Fruit fly (Drosophila melanogaster): ENCODE measurements around the gene Nmdmc.
A peak's percentile ranks its signal among the peaks of the same experiment; 100 is the strongest.

Nmdmc gene

DNA sequence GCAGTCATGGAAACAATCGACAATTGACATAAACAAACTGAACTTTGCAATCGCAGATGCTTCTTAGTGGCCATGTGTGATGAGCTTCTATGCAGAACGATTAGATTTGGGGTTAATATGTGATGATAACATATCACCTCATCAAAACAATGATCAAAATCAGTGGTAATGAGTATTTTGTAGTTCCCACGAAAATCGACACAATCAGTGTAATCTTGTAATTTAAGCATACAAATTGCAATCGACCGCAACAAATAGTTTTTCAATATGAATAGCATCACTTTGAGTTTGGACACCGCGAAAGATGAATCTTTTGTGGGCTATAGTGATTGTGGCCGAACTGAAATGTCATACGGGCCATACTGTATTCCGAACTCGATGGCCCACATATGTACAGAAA lies 53.0 kb downstream of the Nmdmc start, which contains the start of gene CG11977:
TSS of gene CG11977 (plus strand) at position 301 of the 400 bp plus-strand sequence.
- TF ChIP-seq rgr (GFP tag; optimal IDR thresholded peaks at IDR 0.05) (no peak), Hr78 (GFP tag; optimal IDR thresholded peaks at IDR 0.05) (no peak), CG32264 (GFP tag; optimal IDR thresholded peaks at IDR 0.05) (no peak), Vsx2 (GFP tag; optimal IDR thresholded peaks at IDR 0.05; ENCODE audit: partially characterized antibody) (no peak), h (GFP tag; optimal IDR thresholded peaks at IDR 0.05) (no peak), sv (GFP tag; optimal IDR thresholded peaks at IDR 0.05) (no peak), Myc (optimal IDR thresholded peaks at IDR 0.05) (no peak), Dfd (GFP tag; optimal IDR thresholded peaks at IDR 0.05) (no peak), woc (GFP tag; optimal IDR thresholded peaks at IDR 0.05) (no peak), CrebA (GFP tag; optimal IDR thresholded peaks at IDR 0.05; ENCODE audit: borderline replicate concordance) (no peak), br (GFP tag; optimal IDR thresholded peaks at IDR 0.05) (no peak), Hnf4 (GFP tag; optimal IDR thresholded peaks at IDR 0.05) (no peak), psq (GFP tag; optimal IDR thresholded peaks at IDR 0.05) (no peak), fru (GFP tag; optimal IDR thresholded peaks at IDR 0.05) (no peak)

DNA sequence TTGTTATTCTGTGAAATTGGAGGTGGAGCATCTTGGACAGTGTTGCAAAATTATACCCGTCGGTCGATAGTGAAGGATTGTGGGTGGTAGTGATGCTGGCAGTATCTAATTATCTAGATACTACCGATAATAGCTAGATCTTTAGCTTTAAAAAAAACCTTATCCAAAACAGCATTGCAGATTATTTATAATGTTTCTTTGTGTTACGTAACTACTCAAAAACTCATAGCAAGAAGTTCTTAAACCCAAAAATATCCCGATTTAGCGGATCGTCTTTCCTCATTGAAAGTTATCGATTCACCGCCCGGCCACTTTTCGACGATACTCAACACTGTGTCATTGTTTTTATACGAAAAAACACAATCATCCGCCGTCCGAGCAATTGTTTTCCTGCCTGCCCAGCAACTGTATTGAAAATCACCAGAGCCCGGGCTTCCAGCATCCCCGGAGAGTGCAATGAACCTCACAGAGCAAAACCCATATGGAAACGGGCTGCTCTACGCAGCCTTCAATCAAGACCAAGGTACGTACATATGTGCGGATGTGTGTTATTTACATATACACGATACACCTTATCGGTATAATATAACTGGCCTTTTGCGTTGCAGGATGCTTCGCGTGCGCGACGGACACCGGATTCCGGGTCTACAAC lies 57.3 kb downstream of the Nmdmc start, which contains the start of gene CG11975:
TSS of gene CG11975 (plus strand) at position 326 of the 652 bp plus-strand sequence.
- TF ChIP-seq sv (GFP tag; optimal IDR thresholded peaks at IDR 0.05) (peak; percentile 64), dsf (GFP tag; optimal IDR thresholded peaks at IDR 0.05; ENCODE audit: borderline replicate concordance) (no peak), Dfd (GFP tag; optimal IDR thresholded peaks at IDR 0.05) (no peak), N (GFP tag; optimal IDR thresholded peaks at IDR 0.05) (no peak), CG9705 (GFP tag; optimal IDR thresholded peaks at IDR 0.05) (peak; percentile 60), pan (optimal IDR thresholded peaks at IDR 0.05) (no peak), rgr (GFP tag; optimal IDR thresholded peaks at IDR 0.05) (peak; percentile 84), sage (GFP tag; optimal IDR thresholded peaks at IDR 0.05) (no peak), tai (GFP tag; optimal IDR thresholded peaks at IDR 0.05) (no peak), Abd-B (GFP tag; optimal IDR thresholded peaks at IDR 0.05) (no peak), Hr83 (GFP tag; optimal IDR thresholded peaks at IDR 0.05; ENCODE audit: poor library complexity, severe bottlenecking) (peak; percentile 90), Rel (GFP tag; optimal IDR thresholded peaks at IDR 0.05) (no peak), Rel (tag; optimal IDR thresholded peaks at IDR 0.05) (peak; percentile 69), Jra (GFP tag; optimal IDR thresholded peaks at IDR 0.05) (peak; percentile 86), lola (GFP tag; optimal IDR thresholded peaks at IDR 0.05) (no peak), psq (GFP tag; optimal IDR thresholded peaks at IDR 0.05) (peak; percentile 79), Sp1 (GFP tag; optimal IDR thresholded peaks at IDR 0.05) (peak; percentile 71), jim (GFP tag; optimal IDR thresholded peaks at IDR 0.05) (no peak), h (GFP tag; optimal IDR thresholded peaks at IDR 0.05) (peak; percentile 89), OdsH (GFP tag; optimal IDR thresholded peaks at IDR 0.05) (peak; percentile 80), foxo (GFP tag; optimal IDR thresholded peaks at IDR 0.05) (peak; percentile 40 to 89), dl (GFP tag; optimal IDR thresholded peaks at IDR 0.05; ENCODE audit: insufficient read depth in 1 of 2, partially characterized antibody in 2 of 2) (no peak), Hr78 (GFP tag; optimal IDR thresholded peaks at IDR 0.05) (no peak), Dif (GFP tag; optimal IDR thresholded peaks at IDR 0.05; ENCODE audit: partially characterized antibody) (peak; percentile 28), dmrt93B (GFP tag; optimal IDR thresholded peaks at IDR 0.05) (no peak), Myc (optimal IDR thresholded peaks at IDR 0.05) (peak; percentile 98), usp (GFP tag; optimal IDR thresholded peaks at IDR 0.05) (no peak), Mio (GFP tag; optimal IDR thresholded peaks at IDR 0.05) (no peak), br (GFP tag; optimal IDR thresholded peaks at IDR 0.05) (peak; percentile 80), fru (GFP tag; optimal IDR thresholded peaks at IDR 0.05) (peak; percentile 85), HLH106 (tag; optimal IDR thresholded peaks at IDR 0.05) (peak; percentile 75), woc (GFP tag; optimal IDR thresholded peaks at IDR 0.05) (peak; percentile 92), ey (GFP tag; optimal IDR thresholded peaks at IDR 0.05) (peak; percentile 84), GATAd (GFP tag; optimal IDR thresholded peaks at IDR 0.05) (peak; percentile 60), brk (GFP tag; optimal IDR thresholded peaks at IDR 0.05) (no peak), CrebA (GFP tag; optimal IDR thresholded peaks at IDR 0.05; ENCODE audit: borderline replicate concordance) (no peak), CG32264 (GFP tag; optimal IDR thresholded peaks at IDR 0.05) (peak; percentile 3), Vsx2 (GFP tag; optimal IDR thresholded peaks at IDR 0.05; ENCODE audit: partially characterized antibody) (no peak), Hnf4 (GFP tag; optimal IDR thresholded peaks at IDR 0.05) (peak; percentile 91)

Data from whole organism, wandering third instar larva.